Worm (Caenorhabditis elegans): ENCODE data around the gene pqn-57.

The pqn-57 gene

ce11 chrX:8285169-8285796 lies 35.5 kb downstream of the pqn-57 start, which contains the start of the genes fis-2 and F13B9.2:
Gene fis-2 (minus strand): TSS chrX:8285219.
Gene F13B9.2 (plus strand): TSS chrX:8285683.
- TF ChIP-seq nfya-1 (tag; optimal IDR thresholded peaks at IDR 0.05): no peak
- no peak for TF ChIP-seq K02D7.2 (tag; optimal IDR thresholded peaks at IDR 0.05)
- TF ChIP-seq pat-9 (tag; optimal IDR thresholded peaks at IDR 0.05): no peak
- TF ChIP-seq gmeb-2 (tag; optimal IDR thresholded peaks at IDR 0.05): no peak
- no peak for TF ChIP-seq T23F11.4 (GFP tag; optimal IDR thresholded peaks at IDR 0.05)
- no peak for TF ChIP-seq zip-5 (tag; optimal IDR thresholded peaks at IDR 0.05)
- TF ChIP-seq ama-1 (optimal IDR thresholded peaks at IDR 0.05): no peak
- TF ChIP-seq sdc-2 (tag; optimal IDR thresholded peaks at IDR 0.05): no peak
- TF ChIP-seq madf-2 (tag; optimal IDR thresholded peaks at IDR 0.05): no peak
- TF ChIP-seq sox-4 (tag; optimal IDR thresholded peaks at IDR 0.05): no peak
- no peak for TF ChIP-seq ets-4 (tag; optimal IDR thresholded peaks at IDR 0.05)
- no peak for TF ChIP-seq ref-2 (tag; optimal IDR thresholded peaks at IDR 0.05)
- no peak for TF ChIP-seq F13H6.1 (tag; optimal IDR thresholded peaks at IDR 0.05)
- TF ChIP-seq ceh-6 (GFP tag; optimal IDR thresholded peaks at IDR 0.05): no peak
- TF ChIP-seq K09A11.1 (tag; optimal IDR thresholded peaks at IDR 0.05; ENCODE audit: insufficient read depth): no peak
- no peak for TF ChIP-seq pha-4 (tag; optimal IDR thresholded peaks at IDR 0.05)
- no peak for TF ChIP-seq dmd-4 (tag; optimal IDR thresholded peaks at IDR 0.05; ENCODE audit: borderline replicate concordance)

- TF ChIP-seq sox-4 (tag; optimal IDR thresholded peaks at IDR 0.05): no peak
- TF ChIP-seq elt-4 (tag; optimal IDR thresholded peaks at IDR 0.05): no peak
- TF ChIP-seq elt-2 (tag; optimal IDR thresholded peaks at IDR 0.05): no peak
- no peak for TF ChIP-seq ceh-18 (tag; optimal IDR thresholded peaks at IDR 0.05)
- TF ChIP-seq Y22D7AL.16 (tag; optimal IDR thresholded peaks at IDR 0.05): no peak
- no peak for TF ChIP-seq fkh-10 (GFP tag; optimal IDR thresholded peaks at IDR 0.05)
- TF ChIP-seq rnt-1 (tag; optimal IDR thresholded peaks at IDR 0.05): no peak
- TF ChIP-seq syd-9 (tag; optimal IDR thresholded peaks at IDR 0.05): no peak
- TF ChIP-seq gmeb-2 (tag; optimal IDR thresholded peaks at IDR 0.05): no peak
- no peak for TF ChIP-seq pha-2 (tag; optimal IDR thresholded peaks at IDR 0.05)
- TF ChIP-seq sdc-2 (tag; optimal IDR thresholded peaks at IDR 0.05): no peak
- no peak for TF ChIP-seq pax-1 (tag; optimal IDR thresholded peaks at IDR 0.05)
- no peak for TF ChIP-seq C38D4.7 (GFP tag; optimal IDR thresholded peaks at IDR 0.05)
- TF ChIP-seq dmd-4 (tag; optimal IDR thresholded peaks at IDR 0.05; ENCODE audit: borderline replicate concordance): no peak
- no peak for TF ChIP-seq unc-3 (GFP tag; conservative IDR thresholded peaks at IDR 0.05)
- TF ChIP-seq unc-3 (tag; optimal IDR thresholded peaks at IDR 0.05): no peak
These were observed 36.8 kb downstream of the pqn-57 start for ce11 chrX:8284003-8284402.

ce11 chrX:8276984-8277383 lies 43.8 kb downstream of the pqn-57 start:
- no peak for TF ChIP-seq fkh-10 (GFP tag; optimal IDR thresholded peaks at IDR 0.05)
- no peak for TF ChIP-seq elt-2 (tag; optimal IDR thresholded peaks at IDR 0.05)
- TF ChIP-seq sox-2 (GFP tag; IDR thresholded peaks at IDR 0.05): no peak
- no peak for TF ChIP-seq pqm-1 (tag; optimal IDR thresholded peaks at IDR 0.05)
- TF ChIP-seq sox-4 (tag; optimal IDR thresholded peaks at IDR 0.05): no peak
- TF ChIP-seq ztf-16 (tag; optimal IDR thresholded peaks at IDR 0.05): no peak
- no peak for TF ChIP-seq ama-1 (optimal IDR thresholded peaks at IDR 0.05)
- no peak for TF ChIP-seq C38D4.7 (GFP tag; optimal IDR thresholded peaks at IDR 0.05)

- no peak for TF ChIP-seq npax-4 (tag; optimal IDR thresholded peaks at IDR 0.05)
- peak; percentile 17 for TF ChIP-seq ref-2 (tag; optimal IDR thresholded peaks at IDR 0.05)
- TF ChIP-seq rnt-1 (tag; optimal IDR thresholded peaks at IDR 0.05): no peak
- peak; percentile 32 for TF ChIP-seq unc-42 (tag; optimal IDR thresholded peaks at IDR 0.05)
- TF ChIP-seq ceh-18 (tag; optimal IDR thresholded peaks at IDR 0.05): peak; percentile 52
- peak; percentile 26 for TF ChIP-seq nfya-1 (tag; optimal IDR thresholded peaks at IDR 0.05)
- peak; percentile 55 for TF ChIP-seq tbx-2 (tag; optimal IDR thresholded peaks at IDR 0.05)
- TF ChIP-seq unc-55 (GFP tag; optimal IDR thresholded peaks at IDR 0.05): no peak
- no peak for TF ChIP-seq ceh-19 (GFP tag; optimal IDR thresholded peaks at IDR 0.05)
- no peak for TF ChIP-seq ttx-3 (tag; optimal IDR thresholded peaks at IDR 0.05)
- peak; percentile 18 for TF ChIP-seq ceh-31 (tag; optimal IDR thresholded peaks at IDR 0.05)
- no peak for TF ChIP-seq gmeb-2 (tag; optimal IDR thresholded peaks at IDR 0.05)
These were observed 44.5 kb downstream of the pqn-57 start for ce11 chrX:8276333-8276732.
